Worm (Caenorhabditis elegans): ENCODE measurements around the gene nhr-272.

DNA sequence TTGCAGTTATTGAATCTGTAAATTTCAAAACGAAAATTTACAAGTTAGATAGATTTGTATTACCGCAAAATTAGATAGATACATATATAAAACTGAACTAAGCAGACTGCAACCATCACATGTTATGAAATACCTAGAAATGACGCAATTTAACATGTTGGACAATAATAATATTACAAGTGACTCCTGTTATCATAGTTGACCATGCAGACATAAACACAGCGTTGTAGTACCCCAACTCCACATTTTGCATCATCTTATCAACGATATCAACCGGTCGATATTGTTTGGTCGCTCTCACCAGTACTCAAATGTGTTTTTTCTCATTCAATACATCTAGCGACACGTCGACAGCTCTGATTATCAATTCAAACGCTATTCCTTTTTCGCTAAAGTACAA is 13.3 kb downstream of the nhr-272 start, which contains the start of gene ugt-50:
- no peak for TF ChIP-seq dao-5 (tag; optimal IDR thresholded peaks at IDR 0.05)
- no peak for TF ChIP-seq W03F9.2 (tag; optimal IDR thresholded peaks at IDR 0.05)

All from whole organism, L4/young adult.